Fruit fly (Drosophila melanogaster) Kc167 (cell line): ENCODE measurements around the gene CG15741.

Experiments used
- Sin3A ChIP-seq: fragments of >200 bp; optimal IDR thresholded peaks from 2 replicates; lab custom pipeline; 2018; ENCODE audit warnings: missing external identifiers
- h ChIP-seq: fragments of >200 bp; optimal IDR thresholded peaks from 3 replicates; lab custom pipeline; 2018; ENCODE audit warnings: missing external identifiers
- insv ChIP-seq: fragments of >200 bp; optimal IDR thresholded peaks from 3 replicates; lab custom pipeline; 2018; ENCODE audit warnings: missing external identifiers
- psq ChIP-seq: fragments of >200 bp; optimal IDR thresholded peaks from 2 replicates; lab custom pipeline; 2017; ENCODE audit warnings: missing external identifiers

The CG15741 gene

DNA sequence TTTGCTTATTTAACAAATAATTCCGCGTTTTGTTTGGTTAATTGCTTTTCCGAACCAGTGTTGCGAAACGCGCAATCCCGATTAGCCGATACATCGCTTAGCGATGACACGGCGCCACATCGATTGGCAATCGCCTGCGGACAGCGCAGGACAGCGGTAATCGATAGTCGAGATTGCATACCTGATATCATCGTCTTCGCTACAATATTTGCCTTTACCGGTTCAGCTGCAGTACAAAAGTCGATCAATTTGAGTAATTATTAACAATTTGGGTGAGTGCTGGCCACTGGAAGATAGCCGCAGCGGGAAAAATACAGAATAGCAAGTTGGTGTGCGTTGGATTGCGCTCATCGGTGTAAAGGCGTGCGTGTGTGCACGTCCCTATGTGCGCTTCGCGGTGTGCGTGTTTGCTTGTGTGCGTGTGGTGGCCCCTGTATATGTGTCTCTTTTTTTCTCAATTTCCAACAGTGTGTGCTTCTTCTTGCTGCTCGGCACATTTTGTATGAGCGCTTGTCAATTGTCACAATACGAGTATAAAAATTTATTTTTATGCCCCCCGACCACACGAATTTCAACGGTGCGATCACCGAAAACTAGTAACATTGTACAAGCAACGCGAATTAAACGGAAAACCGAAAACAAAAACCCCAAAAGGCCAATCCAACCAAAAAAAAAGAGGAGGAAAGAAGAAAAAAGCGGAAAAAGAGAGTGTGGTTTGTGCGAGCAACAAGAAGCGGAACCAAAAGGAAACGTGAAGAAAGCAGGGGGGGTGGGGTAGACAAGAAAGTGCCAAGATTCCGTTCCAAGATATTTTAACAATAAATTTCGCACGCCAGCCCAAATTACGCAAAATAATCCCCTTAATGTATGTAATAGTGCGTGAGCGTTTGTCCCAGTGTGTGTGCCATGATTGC is 45.2 kb downstream of the CG15741 start, which contains the start of gene CkIIbeta:
CkIIbeta (plus strand) TSS at position 119 of the 914 bp plus-strand sequence.
- TF ChIP-seq h (lab: Kevin White, UChicago) (no peak), Sin3A (no peak), insv (no peak)

- no peak for TF ChIP-seq psq
- no peak for TF ChIP-seq Sin3A
- no peak for TF ChIP-seq h (lab: Kevin White, UChicago)
These were observed 49.5 kb downstream of the CG15741 start for dm6 chrX:11788187-11788870.
